Fruit fly (Drosophila melanogaster) whole organism, embryonic: Measurements from ENCODE around the gene parvin.

Experiments used
- Atf-2 ChIP-seq: fragments of 200-800 bp; sonication (Bioruptor generic); optimal IDR thresholded peaks from 2 replicates; lab custom pipeline; 2016; ENCODE audit warnings: missing biosample characterization, missing genetic modification characterization
- B-H1 ChIP-seq: fragments of 200-800 bp; sonication (Bioruptor generic); IDR thresholded peaks from 3 replicates; pipeline ENCODE4 v1.3.6; 2022; ENCODE audit warnings: missing biosample characterization, missing genetic modification characterization
- CG10147 ChIP-seq: fragments of 200-800 bp; sonication (Bioruptor generic); optimal IDR thresholded peaks from 2 replicates; lab custom pipeline; 2019; ENCODE audit warnings: missing biosample characterization, mild to moderate bottlenecking, missing genetic modification characterization, moderate library complexity
- CG13775 ChIP-seq: fragments of 200-800 bp; sonication (Bioruptor generic); optimal IDR thresholded peaks from 3 replicates; lab custom pipeline; 2017; ENCODE audit warnings: missing biosample characterization, mild to moderate bottlenecking, missing genetic modification characterization
- CG15269 ChIP-seq: fragments of 200-800 bp; sonication (Bioruptor generic); optimal IDR thresholded peaks from 2 replicates; lab custom pipeline; 2018; ENCODE audit warnings: missing biosample characterization, mild to moderate bottlenecking, missing genetic modification characterization, moderate library complexity
- CG1529 ChIP-seq: fragments of 200-800 bp; sonication (Bioruptor generic); optimal IDR thresholded peaks from 3 replicates; lab custom pipeline; 2018; ENCODE audit warnings: missing biosample characterization, missing genetic modification characterization
- CG15601 ChIP-seq: fragments of 200-800 bp; sonication (Bioruptor generic); optimal IDR thresholded peaks from 3 replicates; lab custom pipeline; 2019; ENCODE audit warnings: missing biosample characterization, mild to moderate bottlenecking, missing genetic modification characterization, moderate library complexity
- CG18262 ChIP-seq: fragments of 200-800 bp; optimal IDR thresholded peaks from 3 replicates; lab custom pipeline; 2019; ENCODE audit warnings: missing biosample characterization, mild to moderate bottlenecking, missing genetic modification characterization, moderate library complexity
- CG30403 ChIP-seq: fragments of 200-800 bp; sonication (Bioruptor generic); optimal IDR thresholded peaks from 3 replicates; lab custom pipeline; 2016; ENCODE audit warnings: missing biosample characterization, missing genetic modification characterization
- CG3163 ChIP-seq: fragments of 200-800 bp; sonication (Bioruptor generic); optimal IDR thresholded peaks from 3 replicates; lab custom pipeline; 2016; ENCODE audit warnings: missing biosample characterization, missing genetic modification characterization
- CG4328 ChIP-seq: fragments of 200-800 bp; sonication (Bioruptor generic); optimal IDR thresholded peaks from 3 replicates; lab custom pipeline; 2017; ENCODE audit warnings: missing biosample characterization, missing genetic modification reagents, missing genetic modification characterization
- CG4617 ChIP-seq: fragments of 200-800 bp; sonication (Bioruptor generic); optimal IDR thresholded peaks from 3 replicates; lab custom pipeline; 2016; ENCODE audit warnings: missing biosample characterization, missing genetic modification characterization, borderline replicate concordance
- CG4854 ChIP-seq: fragments of 200-800 bp; sonication (Bioruptor generic); optimal IDR thresholded peaks from 2 replicates; lab custom pipeline; 2016; ENCODE audit warnings: missing biosample characterization, missing genetic modification characterization, inconsistent platforms
- CG6813 ChIP-seq: fragments of 200-800 bp; sonication (Bioruptor generic); optimal IDR thresholded peaks from 2 replicates; lab custom pipeline; 2017; ENCODE audit warnings: missing biosample characterization, missing genetic modification characterization, mild to moderate bottlenecking, moderate library complexity, missing genetic modification reagents
- CG8089 ChIP-seq: fragments of 200-800 bp; sonication (Bioruptor generic); optimal IDR thresholded peaks from 3 replicates; lab custom pipeline; 2016; ENCODE audit warnings: missing biosample characterization, missing genetic modification characterization
- CG8290 ChIP-seq, 3 experiments: fragments of 200-800 bp; sonication (Bioruptor generic); optimal IDR thresholded peaks; 2 replicates each; lab custom pipeline; 2016 to 2019; ENCODE audit warnings: missing biosample characterization in 3 of 3, missing genetic modification characterization in 3 of 3, mild to moderate bottlenecking in 2 of 3, moderate library complexity in 1 of 3
- CG8944 ChIP-seq: fragments of 200-800 bp; sonication (Bioruptor generic); optimal IDR thresholded peaks from 3 replicates; lab custom pipeline; 2016; ENCODE audit warnings: missing biosample characterization, missing genetic modification characterization
- CG9797 ChIP-seq: fragments of 200-800 bp; sonication (Bioruptor generic); optimal IDR thresholded peaks from 3 replicates; lab custom pipeline; 2018; ENCODE audit warnings: missing biosample characterization, mild to moderate bottlenecking, missing genetic modification characterization
- CoRest ChIP-seq: fragments of 200-800 bp; sonication (Bioruptor generic); optimal IDR thresholded peaks from 3 replicates; lab custom pipeline; 2018; ENCODE audit warnings: missing biosample characterization, mild to moderate bottlenecking, missing genetic modification characterization, moderate library complexity
- D19A ChIP-seq: fragments of 200-800 bp; optimal IDR thresholded peaks from 3 replicates; lab custom pipeline; 2019; ENCODE audit warnings: missing biosample characterization, mild to moderate bottlenecking, missing genetic modification characterization, moderate library complexity
- D19B ChIP-seq: fragments of 200-800 bp; sonication (Bioruptor generic); optimal IDR thresholded peaks from 2 replicates; lab custom pipeline; 2017; ENCODE audit warnings: missing biosample characterization, mild to moderate bottlenecking, missing genetic modification characterization
- Dp ChIP-seq: fragments of 200-800 bp; sonication (Bioruptor generic); optimal IDR thresholded peaks from 2 replicates; lab custom pipeline; 2018; ENCODE audit warnings: missing biosample characterization, mild to moderate bottlenecking, missing genetic modification characterization, moderate library complexity
- Ets97D ChIP-seq: fragments of 200-800 bp; sonication (Bioruptor generic); optimal IDR thresholded peaks from 3 replicates; lab custom pipeline; 2016; ENCODE audit warnings: missing biosample characterization, missing genetic modification characterization
- Fer2 ChIP-seq: fragments of 200-800 bp; sonication (Bioruptor generic); optimal IDR thresholded peaks from 2 replicates; lab custom pipeline; 2018; ENCODE audit warnings: missing biosample characterization, mild to moderate bottlenecking, missing genetic modification characterization, moderate library complexity
- HLHmδ ChIP-seq: fragments of 200-800 bp; sonication (Bioruptor generic); optimal IDR thresholded peaks from 2 replicates; lab custom pipeline; 2018; ENCODE audit warnings: missing biosample characterization, mild to moderate bottlenecking, missing genetic modification characterization, moderate library complexity
- Hey ChIP-seq: fragments of 200-800 bp; sonication (Bioruptor generic); optimal IDR thresholded peaks from 3 replicates; lab custom pipeline; 2018; ENCODE audit warnings: missing biosample characterization, mild to moderate bottlenecking, missing genetic modification characterization
- HmgD ChIP-seq: fragments of 200-800 bp; sonication (Bioruptor generic); optimal IDR thresholded peaks from 3 replicates; lab custom pipeline; 2016; ENCODE audit warnings: missing biosample characterization, missing genetic modification characterization
- HmgZ ChIP-seq: fragments of 200-800 bp; sonication (Bioruptor generic); optimal IDR thresholded peaks from 2 replicates; lab custom pipeline; 2018; ENCODE audit warnings: missing biosample characterization, mild to moderate bottlenecking, missing genetic modification characterization
- Hmr ChIP-seq: fragments of 200-800 bp; sonication (Bioruptor generic); optimal IDR thresholded peaks from 3 replicates; lab custom pipeline; 2017; ENCODE audit warnings: mild to moderate bottlenecking, missing biosample characterization, missing genetic modification reagents, missing genetic modification characterization
- Hsf ChIP-seq: fragments of 200-800 bp; sonication (Bioruptor generic); optimal IDR thresholded peaks from 3 replicates; lab custom pipeline; 2016; ENCODE audit warnings: missing biosample characterization, missing genetic modification characterization
- Lhr ChIP-seq: fragments of 200-800 bp; sonication (Bioruptor generic); optimal IDR thresholded peaks from 3 replicates; lab custom pipeline; 2017; ENCODE audit warnings: mild to moderate bottlenecking, missing biosample characterization, missing genetic modification reagents, missing genetic modification characterization
- NFAT ChIP-seq: fragments of 200-800 bp; sonication (Bioruptor generic); IDR thresholded peaks from 2 replicates; pipeline ENCODE4 v1.3.6; 2022; ENCODE audit warnings: missing biosample characterization, missing genetic modification characterization
- Pdp1 ChIP-seq, 2 experiments: fragments of 200-800 bp; sonication (Bioruptor generic); optimal IDR thresholded peaks; 3 replicates each; lab custom pipeline; 2016; ENCODE audit warnings: missing biosample characterization in 2 of 2, missing genetic modification characterization in 2 of 2, mild to moderate bottlenecking in 1 of 2, moderate library complexity in 1 of 2
- Poxn ChIP-seq: fragments of 200-800 bp; sonication (Bioruptor generic); IDR thresholded peaks from 2 replicates; pipeline ENCODE4 v1.3.6; 2022; ENCODE audit warnings: missing biosample characterization, missing genetic modification characterization
- Ptx1 ChIP-seq: fragments of 200-800 bp; sonication (Bioruptor generic); IDR thresholded peaks from 2 replicates; pipeline ENCODE4 v1.3.6; 2022; ENCODE audit warnings: missing biosample characterization, missing genetic modification characterization
- Sry-δ ChIP-seq: fragments of 200-800 bp; sonication (Bioruptor generic); optimal IDR thresholded peaks from 2 replicates; lab custom pipeline; 2016; ENCODE audit warnings: missing biosample characterization, missing genetic modification characterization
- cas ChIP-seq: fragments of 200-800 bp; sonication (Bioruptor generic); IDR thresholded peaks from 2 replicates; pipeline ENCODE4 v1.3.6; 2022; ENCODE audit warnings: missing biosample characterization, missing genetic modification characterization
- gt ChIP-seq: fragments of 200-800 bp; sonication (Bioruptor generic); IDR thresholded peaks from 2 replicates; pipeline ENCODE4 v1.3.6; 2022; ENCODE audit warnings: missing biosample characterization, missing genetic modification characterization
- her ChIP-seq: fragments of 200-800 bp; sonication (Bioruptor generic); optimal IDR thresholded peaks from 2 replicates; lab custom pipeline; 2016; ENCODE audit warnings: missing biosample characterization, missing genetic modification characterization
- insv ChIP-seq, 2 experiments: fragments of 200-800 bp; sonication (Bioruptor generic); optimal IDR thresholded peaks; 3 replicates each; lab custom pipeline; 2016 to 2018; ENCODE audit warnings: missing biosample characterization in 2 of 2, missing genetic modification characterization in 2 of 2
- jigr1 ChIP-seq: fragments of 200-800 bp; sonication (Bioruptor generic); IDR thresholded peaks from 3 replicates; pipeline ENCODE4 v1.3.6; 2022; ENCODE audit warnings: missing biosample characterization, missing genetic modification characterization
- kah ChIP-seq: fragments of 200-800 bp; sonication (Bioruptor generic); optimal IDR thresholded peaks from 2 replicates; lab custom pipeline; 2018; ENCODE audit warnings: missing biosample characterization, mild to moderate bottlenecking, missing genetic modification characterization
- knrl ChIP-seq: fragments of 200-800 bp; sonication (Bioruptor generic); IDR thresholded peaks from 3 replicates; pipeline ENCODE4 v1.3.6; 2022; ENCODE audit warnings: missing biosample characterization, missing genetic modification characterization; ENCODE audit not compliant: partially characterized antibody
- pan ChIP-seq, 4 experiments: fragments of >200 bp in 3 of 4; fragments of 200-800 bp in 1 of 4; sonication (Bioruptor generic) in 1 of 4; optimal IDR thresholded peaks in 3 of 4; IDR thresholded peaks in 1 of 4; 2 replicates each; pipeline versions ENCODE4 v1.3.6 to Lab custom; 2017 to 2022; ENCODE audit warnings: missing biosample characterization in 2 of 4, missing genetic modification characterization in 2 of 4, mixed read lengths in 1 of 4
- phol ChIP-seq: fragments of 200-800 bp; sonication (Bioruptor generic); optimal IDR thresholded peaks from 3 replicates; lab custom pipeline; 2018; ENCODE audit warnings: missing biosample characterization, mild to moderate bottlenecking, missing genetic modification characterization, moderate library complexity
- scrt ChIP-seq: fragments of 200-800 bp; sonication (Bioruptor generic); optimal IDR thresholded peaks from 2 replicates; lab custom pipeline; 2018; ENCODE audit warnings: missing biosample characterization, mild to moderate bottlenecking, missing genetic modification characterization, moderate library complexity
- shn ChIP-seq: fragments of 200-800 bp; sonication (Bioruptor generic); optimal IDR thresholded peaks from 3 replicates; lab custom pipeline; 2016; ENCODE audit warnings: missing biosample characterization, missing genetic modification characterization
- tap ChIP-seq: fragments of 200-800 bp; optimal IDR thresholded peaks from 3 replicates; lab custom pipeline; 2019; ENCODE audit warnings: missing biosample characterization, mild to moderate bottlenecking, missing genetic modification characterization, moderate library complexity
- tgo ChIP-seq: fragments of 200-800 bp; sonication (Bioruptor generic); IDR thresholded peaks from 3 replicates; pipeline ENCODE4 v1.3.6; 2022; ENCODE audit warnings: missing biosample characterization, missing genetic modification characterization

Gene parvin

DNA sequence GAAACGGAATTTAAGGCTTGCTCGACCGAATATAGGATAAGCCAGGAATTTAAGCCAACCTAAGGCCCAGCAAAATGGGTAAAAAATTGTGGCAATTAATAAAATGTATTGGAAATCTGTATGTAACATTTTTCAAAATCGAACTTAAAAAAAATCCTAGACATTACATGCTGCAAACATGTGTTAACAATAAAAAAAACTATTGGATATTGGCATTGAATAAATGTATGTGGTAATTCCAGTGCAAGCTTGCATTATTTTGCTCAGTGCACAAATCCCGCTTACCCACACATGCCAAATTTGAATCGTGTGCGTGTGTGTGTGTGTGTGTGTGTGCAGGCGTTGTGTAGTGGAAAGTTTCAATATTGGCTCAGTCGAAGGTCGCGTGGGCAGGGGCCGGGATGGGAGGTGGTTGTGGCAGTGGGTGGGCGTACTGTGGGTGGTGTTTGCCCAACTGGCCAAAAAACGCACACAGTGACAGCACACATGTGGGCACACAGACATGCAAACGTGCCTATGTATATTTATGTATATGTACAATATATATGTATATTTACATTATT, 17.7 kb downstream of the parvin start (continued):
- peak; percentile 44 for TF ChIP-seq Ptx1 (GFP tag; lab: Robert Waterston, UW)
- no peak for TF ChIP-seq tap (tag; lab: Kevin White, UChicago)
- TF ChIP-seq Hey (tag; lab: Kevin White, UChicago): no peak
- TF ChIP-seq Ets97D (GFP tag; lab: Kevin White, UChicago): no peak
- TF ChIP-seq CG30403 (GFP tag; lab: Kevin White, UChicago): peak; percentile 32
- TF ChIP-seq scrt (GFP tag; lab: Kevin White, UChicago): no peak
- TF ChIP-seq D19A (tag; lab: Kevin White, UChicago): peak; percentile 14
- no peak for TF ChIP-seq insv (GFP tag; optimal IDR thresholded peaks at IDR 0.05; lab: Kevin White, UChicago)
- TF ChIP-seq CoRest: peak; percentile 2
- TF ChIP-seq Atf-2 (GFP tag; lab: Kevin White, UChicago): no peak
- TF ChIP-seq CG1529 (GFP tag; lab: Kevin White, UChicago): no peak
- TF ChIP-seq shn (GFP tag; lab: Kevin White, UChicago): no peak
- TF ChIP-seq jigr1 (GFP tag; lab: Robert Waterston, UW): no peak
- no peak for TF ChIP-seq pan (optimal IDR thresholded peaks at IDR 0.05; lab: Kevin White, UChicago)
- TF ChIP-seq pan (GFP tag; optimal IDR thresholded peaks at IDR 0.05 in 1 of 2, IDR thresholded peaks at IDR 0.05 in 1 of 2): no peak
- no peak for TF ChIP-seq CG15601 (tag; lab: Kevin White, UChicago)
- peak; percentile 35 for TF ChIP-seq CG8944 (GFP tag; lab: Kevin White, UChicago)
- TF ChIP-seq HmgD: no peak
- no peak for TF ChIP-seq CG9797 (GFP tag; lab: Kevin White, UChicago)
- TF ChIP-seq Lhr (GFP tag; lab: Kevin White, UChicago): no peak
- TF ChIP-seq her: no peak
- no peak for TF ChIP-seq Sry-δ (GFP tag; lab: Kevin White, UChicago)
- TF ChIP-seq B-H1 (GFP tag; lab: Robert Waterston, UW): no peak
- no peak for TF ChIP-seq CG8290 (GFP tag; optimal IDR thresholded peaks at IDR 0.05; lab: Kevin White, UChicago)
- no peak for TF ChIP-seq CG8290 (tag; optimal IDR thresholded peaks at IDR 0.05; lab: Kevin White, UChicago)
- no peak for TF ChIP-seq CG4328 (GFP tag; lab: Kevin White, UChicago)
- no peak for TF ChIP-seq cas (GFP tag; lab: Robert Waterston, UW)
- no peak for TF ChIP-seq CG15269
- no peak for TF ChIP-seq knrl
- TF ChIP-seq CG6813 (GFP tag; lab: Kevin White, UChicago): peak; percentile 11
- TF ChIP-seq D19B: no peak
- TF ChIP-seq CG13775: no peak
- TF ChIP-seq HmgZ (tag; lab: Kevin White, UChicago): no peak
- peak; percentile 21 for TF ChIP-seq CG10147 (GFP tag; lab: Kevin White, UChicago)
- no peak for TF ChIP-seq Pdp1 (GFP tag; optimal IDR thresholded peaks at IDR 0.05; lab: Kevin White, UChicago)
- TF ChIP-seq Fer2 (tag; lab: Kevin White, UChicago): no peak
- peak; percentile 19 for TF ChIP-seq Hsf
- TF ChIP-seq NFAT (GFP tag; lab: Robert Waterston, UW): no peak
- TF ChIP-seq Poxn (GFP tag; lab: Robert Waterston, UW): no peak
- no peak for TF ChIP-seq HLHmδ (GFP tag; lab: Kevin White, UChicago)
- TF ChIP-seq CG8089 (GFP tag; lab: Kevin White, UChicago): no peak
- TF ChIP-seq kah (GFP tag; lab: Kevin White, UChicago): no peak
- TF ChIP-seq CG3163 (GFP tag; lab: Kevin White, UChicago): no peak
- TF ChIP-seq CG18262 (tag; lab: Kevin White, UChicago): peak; percentile 21
- TF ChIP-seq CG4854 (GFP tag; lab: Kevin White, UChicago): no peak
- no peak for TF ChIP-seq gt
- TF ChIP-seq Dp: no peak
- no peak for TF ChIP-seq tgo (GFP tag; lab: Robert Waterston, UW)
- no peak for TF ChIP-seq CG4617 (GFP tag; lab: Kevin White, UChicago)
- TF ChIP-seq phol (tag; lab: Kevin White, UChicago): peak; percentile 32
- TF ChIP-seq Hmr (GFP tag; lab: Kevin White, UChicago): peak; percentile 10
